Fruit fly (Drosophila melanogaster): ENCODE data around the gene Sfp36F.

Sfp36F gene

dm6 chr2L:18313922-18314712 lies 21.8 kb downstream of the Sfp36F start:
- TF ChIP-seq CG33213 (GFP tag; optimal IDR thresholded peaks at IDR 0.05) (no peak), salm (tag; optimal IDR thresholded peaks at IDR 0.05) (no peak), CG13287 (GFP tag; IDR thresholded peaks at IDR 0.05; ENCODE audit: partially characterized antibody) (no peak), Deaf1 (tag; optimal IDR thresholded peaks at IDR 0.05) (peak; percentile 12), B-H2 (GFP tag; optimal IDR thresholded peaks at IDR 0.05) (no peak), Gug (GFP tag; IDR thresholded peaks at IDR 0.05) (no peak), Blimp-1 (GFP tag; optimal IDR thresholded peaks at IDR 0.05) (peak; percentile 85), crc (GFP tag; optimal IDR thresholded peaks at IDR 0.05) (no peak), pita (GFP tag; optimal IDR thresholded peaks at IDR 0.05) (no peak), chn (GFP tag; optimal IDR thresholded peaks at IDR 0.05) (no peak), maf-S (GFP tag; optimal IDR thresholded peaks at IDR 0.05) (no peak), Adf1 (GFP tag; IDR thresholded peaks at IDR 0.05) (peak; percentile 89), CG15601 (tag; optimal IDR thresholded peaks at IDR 0.05) (no peak), CG2712 (tag; optimal IDR thresholded peaks at IDR 0.05) (no peak), CG30431 (GFP tag; optimal IDR thresholded peaks at IDR 0.05) (no peak), cato (GFP tag; optimal IDR thresholded peaks at IDR 0.05; ENCODE audit: borderline replicate concordance) (no peak), tup (GFP tag; optimal IDR thresholded peaks at IDR 0.05) (no peak), Gsc (GFP tag; IDR thresholded peaks at IDR 0.05) (no peak), MESR4 (GFP tag; optimal IDR thresholded peaks at IDR 0.05) (no peak), sc (optimal IDR thresholded peaks at IDR 0.05) (no peak), sc (GFP tag; optimal IDR thresholded peaks at IDR 0.05) (no peak), exex (tag; optimal IDR thresholded peaks at IDR 0.05) (no peak), jing (GFP tag; optimal IDR thresholded peaks at IDR 0.05) (no peak), CG11504 (tag; optimal IDR thresholded peaks at IDR 0.05) (peak; percentile 99), CG7928 (GFP tag; optimal IDR thresholded peaks at IDR 0.05) (no peak), nom (GFP tag; optimal IDR thresholded peaks at IDR 0.05) (no peak), Stat92E (GFP tag; optimal IDR thresholded peaks at IDR 0.05) (peak in 1 of 3 experiments; percentile 18), CG3726 (GFP tag; IDR thresholded peaks at IDR 0.05) (no peak), CG2199 (GFP tag; IDR thresholded peaks at IDR 0.05) (peak; percentile 74; the same call in 1 of the 3 replicates), dm (GFP tag; optimal IDR thresholded peaks at IDR 0.05) (no peak), gsb-n (tag; optimal IDR thresholded peaks at IDR 0.05) (peak; percentile 56), cwo (GFP tag; optimal IDR thresholded peaks at IDR 0.05) (no peak), CG13123 (GFP tag; optimal IDR thresholded peaks at IDR 0.05) (no peak), sisA (GFP tag; IDR thresholded peaks at IDR 0.05) (no peak), CG1603 (tag; optimal IDR thresholded peaks at IDR 0.05) (no peak), lbe (GFP tag; optimal IDR thresholded peaks at IDR 0.05) (peak; percentile 13), CG11696 (GFP tag; IDR thresholded peaks at IDR 0.05) (no peak), H15 (GFP tag; IDR thresholded peaks at IDR 0.05) (no peak), Lpt (GFP tag; optimal IDR thresholded peaks at IDR 0.05) (no peak), CG11398 (GFP tag; optimal IDR thresholded peaks at IDR 0.05) (no peak), Atf3 (GFP tag; optimal IDR thresholded peaks at IDR 0.05) (no peak), CG8944 (GFP tag; optimal IDR thresholded peaks at IDR 0.05) (no peak), CG17568 (GFP tag; optimal IDR thresholded peaks at IDR 0.05) (peak; percentile 29), cg (GFP tag; optimal IDR thresholded peaks at IDR 0.05) (peak; percentile 76), abd-A (tag; optimal IDR thresholded peaks at IDR 0.05) (peak; percentile 13), Doc2 (GFP tag; IDR thresholded peaks at IDR 0.05) (no peak), Jarid2 (GFP tag; optimal IDR thresholded peaks at IDR 0.05) (no peak), CG8924 (tag; optimal IDR thresholded peaks at IDR 0.05) (peak; percentile 2), grn (GFP tag; optimal IDR thresholded peaks at IDR 0.05) (peak; percentile 56)
